Worm (Caenorhabditis elegans) whole organism, L4 larva: ENCODE measurements around the gene lgc-48.

Experiments
- egl-43 ChIP-seq: fragments of 200-800 bp; sonication (Bioruptor generic); IDR thresholded peaks from 2 replicates; pipeline ENCODE4 v1.3.6; 2022; ENCODE audit warnings: missing genetic modification reagents, missing genetic modification characterization, missing compliant biosample characterization
- snpc-4 ChIP-seq: fragments of 150-350 bp; optimal IDR thresholded peaks from 2 replicates; lab custom pipeline; 2014; ENCODE audit warnings: missing biosample characterization, missing genetic modification characterization
- ztf-11 ChIP-seq: fragments of 150-350 bp; optimal IDR thresholded peaks from 2 replicates; lab custom pipeline; 2014; ENCODE audit warnings: missing biosample characterization, missing genetic modification characterization

DNA sequence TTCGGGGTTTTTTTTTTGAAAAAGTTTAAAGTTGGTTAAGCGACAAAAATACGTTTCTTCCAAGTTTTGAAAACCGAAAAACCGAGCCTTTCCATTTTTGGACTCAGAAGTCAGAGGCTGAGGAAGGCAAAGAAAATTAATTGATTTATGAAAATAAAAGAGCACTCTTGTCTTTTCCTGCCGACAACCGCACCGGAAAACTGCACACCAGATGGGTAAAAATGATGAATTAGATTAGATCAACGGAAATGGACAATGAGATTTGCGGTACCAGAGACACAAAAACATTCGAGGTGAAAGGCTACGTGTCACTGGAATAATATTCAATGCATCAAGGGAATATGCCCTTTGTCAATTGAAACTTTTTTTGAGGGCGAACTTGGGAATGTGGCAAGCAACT lies 45.5 kb upstream of the lgc-48 start:
- TF ChIP-seq snpc-4 (tag; lab: Kevin White, UChicago) (no peak), egl-43 (GFP tag; lab: Robert Waterston, UW) (no peak), ztf-11 (tag; lab: Kevin White, UChicago) (no peak)
